Fruit fly (Drosophila melanogaster) whole organism, embryonic: Measurements from ENCODE around the gene CG14431.

Source experiments
- Abd-B ChIP-seq: fragments of 200-800 bp; sonication (Bioruptor generic); optimal IDR thresholded peaks from 2 replicates; lab custom pipeline; 2018; ENCODE audit warnings: missing biosample characterization, mild to moderate bottlenecking, missing genetic modification characterization, moderate library complexity
- Bteb2 ChIP-seq: fragments of 200-800 bp; sonication (Bioruptor generic); optimal IDR thresholded peaks from 2 replicates; lab custom pipeline; 2016; ENCODE audit warnings: missing biosample characterization, missing genetic modification characterization
- CG10147 ChIP-seq: fragments of 200-800 bp; sonication (Bioruptor generic); optimal IDR thresholded peaks from 2 replicates; lab custom pipeline; 2019; ENCODE audit warnings: missing biosample characterization, mild to moderate bottlenecking, missing genetic modification characterization, moderate library complexity
- CG10209 ChIP-seq: fragments of 200-800 bp; sonication (Bioruptor generic); optimal IDR thresholded peaks from 3 replicates; lab custom pipeline; 2017; ENCODE audit warnings: missing biosample characterization, mild to moderate bottlenecking, missing genetic modification characterization, missing genetic modification reagents
- CG12299 ChIP-seq: fragments of 200-800 bp; sonication (Bioruptor generic); optimal IDR thresholded peaks from 2 replicates; lab custom pipeline; 2018; ENCODE audit warnings: missing biosample characterization, mild to moderate bottlenecking, missing genetic modification characterization
- CG12942 ChIP-seq: fragments of 200-800 bp; sonication (Bioruptor generic); optimal IDR thresholded peaks from 3 replicates; lab custom pipeline; 2016; ENCODE audit warnings: missing biosample characterization, missing genetic modification characterization
- CG14667 ChIP-seq: fragments of 200-800 bp; sonication (Bioruptor generic); IDR thresholded peaks from 2 replicates; pipeline ENCODE4 v1.3.6; 2022; ENCODE audit warnings: missing biosample characterization, missing genetic modification characterization
- CG16863 ChIP-seq: fragments of 200-800 bp; sonication (Bioruptor generic); optimal IDR thresholded peaks from 3 replicates; lab custom pipeline; 2016; ENCODE audit warnings: missing biosample characterization, missing genetic modification characterization
- CG17186 ChIP-seq: fragments of 200-800 bp; sonication (Bioruptor generic); optimal IDR thresholded peaks from 3 replicates; lab custom pipeline; 2017; ENCODE audit warnings: missing biosample characterization, missing genetic modification reagents, missing genetic modification characterization
- CG2116 ChIP-seq: fragments of 200-800 bp; sonication (Bioruptor generic); optimal IDR thresholded peaks from 3 replicates; lab custom pipeline; 2018; ENCODE audit warnings: missing biosample characterization, mild to moderate bottlenecking, missing genetic modification characterization
- CG32532 ChIP-seq: fragments of 200-800 bp; sonication (Bioruptor generic); IDR thresholded peaks from 2 replicates; pipeline ENCODE4 v1.3.6; 2022; ENCODE audit warnings: missing biosample characterization, missing genetic modification characterization
- CG32772 ChIP-seq: fragments of 200-800 bp; sonication (Bioruptor generic); IDR thresholded peaks from 2 replicates; pipeline ENCODE4 v1.3.6; 2022; ENCODE audit warnings: missing biosample characterization, missing genetic modification characterization
- CG3407 ChIP-seq: fragments of 200-800 bp; sonication (Bioruptor generic); optimal IDR thresholded peaks from 2 replicates; lab custom pipeline; 2018; ENCODE audit warnings: missing biosample characterization, mild to moderate bottlenecking, missing genetic modification characterization
- CG4328 ChIP-seq: fragments of 200-800 bp; sonication (Bioruptor generic); optimal IDR thresholded peaks from 3 replicates; lab custom pipeline; 2017; ENCODE audit warnings: missing biosample characterization, missing genetic modification reagents, missing genetic modification characterization
- CG6791 ChIP-seq: fragments of 200-800 bp; sonication (Bioruptor generic); IDR thresholded peaks from 3 replicates; pipeline ENCODE4 v1.3.6; 2022; ENCODE audit warnings: missing biosample characterization, missing genetic modification characterization; ENCODE audit not compliant: partially characterized antibody
- CG7987 ChIP-seq: fragments of 200-800 bp; sonication (Bioruptor generic); optimal IDR thresholded peaks from 2 replicates; lab custom pipeline; 2018; ENCODE audit warnings: missing biosample characterization, mild to moderate bottlenecking, missing genetic modification characterization, moderate library complexity
- CG9609 ChIP-seq: fragments of 200-800 bp; sonication (Bioruptor generic); optimal IDR thresholded peaks from 3 replicates; lab custom pipeline; 2016; ENCODE audit warnings: missing biosample characterization, missing genetic modification characterization
- Camta ChIP-seq: fragments of 200-800 bp; sonication (Bioruptor generic); optimal IDR thresholded peaks from 2 replicates; lab custom pipeline; 2016; ENCODE audit warnings: missing biosample characterization, missing genetic modification characterization
- D19A ChIP-seq: fragments of 200-800 bp; optimal IDR thresholded peaks from 3 replicates; lab custom pipeline; 2019; ENCODE audit warnings: missing biosample characterization, mild to moderate bottlenecking, missing genetic modification characterization, moderate library complexity
- Dip2 ChIP-seq: fragments of 200-800 bp; sonication (Bioruptor generic); IDR thresholded peaks from 2 replicates; pipeline ENCODE4 v1.3.6; 2022; ENCODE audit warnings: missing biosample characterization, missing genetic modification characterization
- Dref ChIP-seq: fragments of 200-800 bp; sonication (Bioruptor generic); IDR thresholded peaks from 2 replicates; pipeline ENCODE4 v1.3.6; 2022; ENCODE audit warnings: missing biosample characterization, missing genetic modification characterization
- Drgx ChIP-seq: fragments of 200-800 bp; sonication (Bioruptor generic); IDR thresholded peaks from 2 replicates; pipeline ENCODE4 v1.3.6; 2022; ENCODE audit warnings: missing biosample characterization, missing genetic modification characterization
- GATAe ChIP-seq: fragments of 200-800 bp; sonication (Bioruptor generic); conservative IDR thresholded peaks from 2 replicates; pipeline ENCODE4 v1.3.6; 2022; ENCODE audit warnings: missing biosample characterization, missing genetic modification characterization
- MESR4 ChIP-seq: fragments of 200-800 bp; sonication (Bioruptor generic); optimal IDR thresholded peaks from 2 replicates; lab custom pipeline; 2018; ENCODE audit warnings: missing biosample characterization, mild to moderate bottlenecking, missing genetic modification characterization, moderate library complexity
- Mes4 ChIP-seq: fragments of 200-800 bp; sonication (Bioruptor generic); optimal IDR thresholded peaks from 2 replicates; lab custom pipeline; 2016; ENCODE audit warnings: missing biosample characterization, missing genetic modification characterization
- Sox100B ChIP-seq: fragments of 200-800 bp; sonication (Bioruptor generic); optimal IDR thresholded peaks from 3 replicates; lab custom pipeline; 2018; ENCODE audit warnings: missing biosample characterization, mild to moderate bottlenecking, missing genetic modification characterization
- abd-A ChIP-seq: fragments of 200-800 bp; sonication (Bioruptor generic); optimal IDR thresholded peaks from 3 replicates; lab custom pipeline; 2019; ENCODE audit warnings: missing biosample characterization, mild to moderate bottlenecking, missing genetic modification characterization, moderate library complexity
- az2 ChIP-seq: fragments of 200-800 bp; sonication (Bioruptor generic); optimal IDR thresholded peaks from 3 replicates; lab custom pipeline; 2016; ENCODE audit warnings: missing biosample characterization, missing genetic modification characterization
- bcd ChIP-seq: fragments of 200-800 bp; sonication (Bioruptor generic); optimal IDR thresholded peaks from 2 replicates; lab custom pipeline; 2017; ENCODE audit warnings: missing biosample characterization, mild to moderate bottlenecking, missing genetic modification characterization
- bowl ChIP-seq: fragments of 200-800 bp; sonication (Bioruptor generic); IDR thresholded peaks from 2 replicates; pipeline ENCODE4 v1.3.6; 2022; ENCODE audit warnings: missing biosample characterization, missing genetic modification characterization
- chn ChIP-seq: fragments of 200-800 bp; sonication (Bioruptor generic); optimal IDR thresholded peaks from 2 replicates; lab custom pipeline; 2016; ENCODE audit warnings: missing biosample characterization, missing genetic modification characterization
- dati ChIP-seq: fragments of 200-800 bp; sonication (Bioruptor generic); IDR thresholded peaks from 2 replicates; pipeline ENCODE4 v1.3.6; 2022; ENCODE audit warnings: missing biosample characterization, missing genetic modification characterization
- eyg ChIP-seq: fragments of 200-800 bp; sonication (Bioruptor generic); optimal IDR thresholded peaks from 3 replicates; lab custom pipeline; 2016; ENCODE audit warnings: missing biosample characterization, missing genetic modification characterization
- fd3F ChIP-seq: fragments of 200-800 bp; sonication (Bioruptor generic); optimal IDR thresholded peaks from 2 replicates; lab custom pipeline; 2018; ENCODE audit warnings: missing biosample characterization, mild to moderate bottlenecking, missing genetic modification characterization, moderate library complexity
- gsb-n ChIP-seq: fragments of 200-800 bp; sonication (Bioruptor generic); optimal IDR thresholded peaks from 3 replicates; lab custom pipeline; 2018; ENCODE audit warnings: missing biosample characterization, mild to moderate bottlenecking, missing genetic modification characterization
- jing ChIP-seq: fragments of 200-800 bp; sonication (Bioruptor generic); optimal IDR thresholded peaks from 2 replicates; lab custom pipeline; 2018; ENCODE audit warnings: missing biosample characterization, mild to moderate bottlenecking, missing genetic modification characterization
- ken ChIP-seq: fragments of 200-800 bp; sonication (Bioruptor generic); IDR thresholded peaks from 3 replicates; pipeline ENCODE4 v1.3.6; 2022; ENCODE audit warnings: missing biosample characterization, missing genetic modification characterization
- lmd ChIP-seq: fragments of 200-800 bp; sonication (Bioruptor generic); IDR thresholded peaks from 2 replicates; pipeline ENCODE4 v1.3.6; 2022; ENCODE audit warnings: missing biosample characterization, missing genetic modification characterization
- lov ChIP-seq, 2 experiments: fragments of 200-800 bp in 1 of 2; fragments of >200 bp in 1 of 2; sonication (Bioruptor generic) in 1 of 2; IDR thresholded peaks in 1 of 2; optimal IDR thresholded peaks in 1 of 2; 2 replicates in 1 of 2; 3 replicates in 1 of 2; pipeline versions ENCODE4 v1.3.6 to Lab custom; 2017 to 2022; ENCODE audit warnings: missing biosample characterization in 1 of 2, missing genetic modification characterization in 1 of 2
- nerfin-1 ChIP-seq: fragments of 200-800 bp; sonication (Bioruptor generic); optimal IDR thresholded peaks from 3 replicates; lab custom pipeline; 2019; ENCODE audit warnings: missing biosample characterization, mild to moderate bottlenecking, missing genetic modification characterization, moderate library complexity
- oc ChIP-seq: fragments of 200-800 bp; sonication (Bioruptor generic); optimal IDR thresholded peaks from 2 replicates; lab custom pipeline; 2018; ENCODE audit warnings: missing biosample characterization, mild to moderate bottlenecking, missing genetic modification characterization, moderate library complexity
- ranshi ChIP-seq: fragments of 200-800 bp; sonication (Bioruptor generic); IDR thresholded peaks from 2 replicates; pipeline ENCODE4 v1.3.6; 2022; ENCODE audit warnings: missing biosample characterization, missing genetic modification characterization
- schlank ChIP-seq: fragments of 200-800 bp; sonication (Bioruptor generic); optimal IDR thresholded peaks from 2 replicates; lab custom pipeline; 2018; ENCODE audit warnings: missing biosample characterization, mild to moderate bottlenecking, missing genetic modification characterization
- sens-2 ChIP-seq: fragments of 200-800 bp; sonication (Bioruptor generic); IDR thresholded peaks from 2 replicates; pipeline ENCODE4 v1.3.6; 2022; ENCODE audit warnings: missing biosample characterization, missing genetic modification characterization
- sim ChIP-seq: fragments of 200-800 bp; sonication (Bioruptor generic); IDR thresholded peaks from 2 replicates; pipeline ENCODE4 v1.3.6; 2022; ENCODE audit warnings: missing biosample characterization, missing genetic modification characterization
- slbo ChIP-seq: fragments of 200-800 bp; sonication (Bioruptor generic); IDR thresholded peaks from 2 replicates; pipeline ENCODE4 v1.3.6; 2022; ENCODE audit warnings: missing biosample characterization, missing genetic modification characterization
- sna ChIP-seq: fragments of 200-800 bp; sonication (Bioruptor generic); IDR thresholded peaks from 2 replicates; pipeline ENCODE4 v1.3.6; 2022; ENCODE audit warnings: missing biosample characterization, missing genetic modification characterization; ENCODE audit not compliant: partially characterized antibody
- toy ChIP-seq: fragments of 200-800 bp; sonication (Bioruptor generic); IDR thresholded peaks from 2 replicates; pipeline ENCODE4 v1.3.6; 2022; ENCODE audit warnings: missing biosample characterization, missing genetic modification characterization
- wek ChIP-seq: fragments of 200-800 bp; sonication (Bioruptor generic); optimal IDR thresholded peaks from 3 replicates; lab custom pipeline; 2018; ENCODE audit warnings: missing biosample characterization, mild to moderate bottlenecking, missing genetic modification characterization, moderate library complexity

CG14431 gene

dm6 chrX:6985182-6985851 is 77.2 kb downstream of the CG14431 start (continued):
- TF ChIP-seq ken (GFP tag; lab: Robert Waterston, UW) (0 out of 3 replicates have a peak, but pooled peaks have one; percentile 63), CG32772 (GFP tag; lab: Robert Waterston, UW) (peak; percentile 68), abd-A (peak; percentile 33), CG4328 (GFP tag; lab: Kevin White, UChicago) (no peak), oc (peak; percentile 73), CG14667 (GFP tag; lab: Robert Waterston, UW) (peak; percentile 51; the same call in 1 of the 2 replicates), CG10209 (GFP tag; lab: Kevin White, UChicago) (peak; percentile 72), Camta (peak; percentile 80), dati (GFP tag; lab: Robert Waterston, UW) (no peak), toy (GFP tag; lab: Robert Waterston, UW) (no peak), bcd (GFP tag; lab: Kevin White, UChicago) (peak; percentile 75), CG17186 (GFP tag; lab: Kevin White, UChicago) (no peak), CG16863 (GFP tag; lab: Kevin White, UChicago) (peak; percentile 76), D19A (peak; percentile 92), Bteb2 (peak; percentile 67), Mes4 (GFP tag; lab: Kevin White, UChicago) (peak; percentile 72), lmd (GFP tag; lab: Robert Waterston, UW) (peak; percentile 64), fd3F (GFP tag; lab: Kevin White, UChicago) (no peak), sens-2 (GFP tag; lab: Robert Waterston, UW) (peak; percentile 53; the same call in 1 of the 2 replicates), CG12942 (peak; percentile 34), bowl (no peak), CG32532 (GFP tag; lab: Robert Waterston, UW) (peak; percentile 54), CG2116 (GFP tag; lab: Kevin White, UChicago) (peak; percentile 22), MESR4 (GFP tag; lab: Kevin White, UChicago) (no peak), nerfin-1 (peak; percentile 59), Dip2 (no peak), schlank (no peak), CG9609 (peak; percentile 54), gsb-n (tag; lab: Kevin White, UChicago) (peak; percentile 90), CG10147 (peak; percentile 47), chn (GFP tag; lab: Kevin White, UChicago) (peak; percentile 86), CG3407 (GFP tag; lab: Kevin White, UChicago) (peak; percentile 82), CG12299 (tag; lab: Kevin White, UChicago) (peak; percentile 35), lov (optimal IDR thresholded peaks at IDR 0.05; lab: Kevin White, UChicago) (no peak), lov (GFP tag; IDR thresholded peaks at IDR 0.05; lab: Robert Waterston, UW) (peak; percentile 79; the same call in 2 of the 3 replicates), eyg (GFP tag; lab: Kevin White, UChicago) (peak; percentile 56), slbo (GFP tag; lab: Robert Waterston, UW) (peak; percentile 66), jing (GFP tag; lab: Kevin White, UChicago) (peak; percentile 44), Drgx (peak; percentile 72), ranshi (peak; percentile 69; the same call in 1 of the 2 replicates), Dref (peak; percentile 59), CG6791 (GFP tag; lab: Robert Waterston, UW) (peak; percentile 71; the same call in 2 of the 3 replicates), wek (GFP tag; lab: Kevin White, UChicago) (no peak), Sox100B (GFP tag; lab: Kevin White, UChicago) (peak; percentile 71), sim (GFP tag; lab: Robert Waterston, UW) (0 out of 2 replicates have a peak, but pooled peaks have one; percentile 12), sna (no peak), CG7987 (GFP tag; lab: Kevin White, UChicago) (no peak), az2 (GFP tag; lab: Kevin White, UChicago) (peak; percentile 87), GATAe (GFP tag; lab: Robert Waterston, UW) (no peak), Abd-B (GFP tag; lab: Kevin White, UChicago) (peak; percentile 62)
